Fruit fly (Drosophila melanogaster) ovary, adult (tissue): ENCODE data around the gene Cpr67Fa2.

Source experiments
- CG17801 ChIP-seq: fragments of 200-800 bp; optimal IDR thresholded peaks from 2 replicates; lab custom pipeline; 2019; ENCODE audit warnings: missing biosample characterization, mild to moderate bottlenecking, missing genetic modification characterization, moderate library complexity; ENCODE audit not compliant: partially characterized antibody

Gene Cpr67Fa2

DNA sequence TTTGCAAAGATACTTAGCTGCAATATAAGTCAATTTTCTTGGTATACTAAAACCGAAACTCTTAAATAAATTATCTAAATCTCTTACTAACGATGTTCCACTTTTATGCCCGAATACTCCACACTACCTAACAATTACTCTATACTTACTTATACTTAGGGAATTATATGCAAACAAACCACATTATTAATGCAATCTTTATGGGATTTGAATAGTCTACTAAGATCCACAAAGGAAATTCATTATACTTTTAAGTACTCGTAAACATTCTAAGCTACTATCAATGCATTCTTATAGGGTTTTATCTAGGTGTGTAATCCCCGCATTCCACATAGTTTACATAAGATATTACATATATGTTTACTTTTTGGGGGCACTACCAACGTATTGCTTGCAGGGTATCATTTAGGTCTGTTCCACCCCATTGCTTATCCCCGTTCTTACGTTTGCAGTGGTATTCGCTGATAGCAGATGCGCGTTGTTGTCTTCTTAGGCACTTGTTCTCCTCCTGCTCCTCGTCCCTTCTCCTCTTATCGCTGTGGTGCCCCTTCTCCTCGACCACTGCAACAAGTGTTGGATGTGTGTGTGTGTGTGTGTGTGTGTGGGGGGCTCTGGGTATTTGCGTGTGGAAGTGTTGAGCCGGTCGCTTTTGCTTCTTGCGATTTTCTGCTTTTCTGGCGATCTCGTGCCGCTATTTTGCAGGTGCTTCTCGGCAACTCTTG lies 6.2 kb downstream of the Cpr67Fa2 start:
- no peak for TF ChIP-seq CG17801

dm6 chr3L:10898256-10898735 lies 6.8 kb downstream of the Cpr67Fa2 start:
- TF ChIP-seq CG17801: peak; percentile 84

DNA sequence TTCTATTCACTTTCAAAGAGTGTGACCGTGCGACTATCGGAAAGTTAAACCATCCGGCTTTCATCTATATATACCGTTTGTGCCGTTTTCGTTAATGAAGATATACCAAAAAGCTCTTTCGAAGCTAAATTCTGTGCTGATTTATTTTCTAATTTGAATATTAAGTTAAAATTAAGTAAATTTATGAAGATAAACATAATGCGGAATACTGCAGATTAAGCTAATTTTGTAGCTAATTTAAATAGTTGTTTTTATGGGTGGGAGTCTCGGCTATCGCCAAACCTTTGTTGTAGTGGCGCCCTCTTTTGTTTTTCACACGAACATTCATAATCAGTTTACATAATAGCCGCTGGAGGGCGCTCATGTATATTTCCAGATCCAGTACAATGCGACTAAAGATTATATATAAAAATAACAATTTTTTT lies 7.6 kb downstream of the Cpr67Fa2 start, which contains the start of gene Aps:
TSS of gene Aps (minus strand) at position 37 of the 425 bp plus-strand sequence.
- TF ChIP-seq CG17801: no peak

DNA sequence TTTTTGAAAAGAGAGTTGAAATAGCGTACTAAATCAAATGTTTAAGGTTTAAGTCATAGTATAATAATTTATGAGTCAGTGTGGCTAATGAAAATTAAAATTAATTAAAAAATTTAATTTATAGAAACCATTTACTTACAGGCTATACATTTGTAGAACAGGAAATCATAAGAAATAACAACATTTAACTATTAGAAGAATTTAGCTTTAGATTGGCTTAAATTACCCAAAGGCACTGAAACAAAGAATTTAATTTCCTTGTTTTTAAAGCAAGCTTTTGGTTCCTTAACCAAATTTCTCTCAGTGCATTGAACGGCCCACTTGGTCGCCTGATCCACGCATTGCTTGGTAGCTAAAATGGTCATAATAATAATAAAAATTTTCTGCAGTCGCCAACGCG lies 11.9 kb downstream of the Cpr67Fa2 start:
- no peak for TF ChIP-seq CG17801

DNA sequence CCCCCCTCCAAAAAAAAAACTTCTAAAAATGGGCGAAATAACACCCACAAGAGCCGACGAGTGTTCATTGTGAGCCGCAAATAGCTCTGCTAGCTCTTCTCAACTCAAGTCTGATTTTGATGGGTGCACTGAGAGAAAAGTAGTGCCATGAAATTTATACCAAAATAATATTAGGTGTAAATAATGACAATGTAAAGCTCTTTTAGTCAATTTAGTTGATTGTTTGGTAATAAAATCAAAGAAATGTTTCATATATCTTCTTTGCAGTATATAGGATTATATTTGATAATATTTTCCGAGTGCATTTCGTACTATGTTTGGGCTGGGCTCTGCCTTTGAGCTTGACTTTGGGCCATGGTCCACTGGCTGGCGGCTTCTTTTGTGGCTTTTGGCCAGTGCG lies 13.3 kb downstream of the Cpr67Fa2 start:
- no peak for TF ChIP-seq CG17801

dm6 chr3L:10909612-10910011 lies 18.1 kb downstream of the Cpr67Fa2 start:
- no peak for TF ChIP-seq CG17801

- no peak for TF ChIP-seq CG17801
Observed at dm6 chr3L:10913214-10913613, 21.7 kb downstream of the Cpr67Fa2 start.

DNA sequence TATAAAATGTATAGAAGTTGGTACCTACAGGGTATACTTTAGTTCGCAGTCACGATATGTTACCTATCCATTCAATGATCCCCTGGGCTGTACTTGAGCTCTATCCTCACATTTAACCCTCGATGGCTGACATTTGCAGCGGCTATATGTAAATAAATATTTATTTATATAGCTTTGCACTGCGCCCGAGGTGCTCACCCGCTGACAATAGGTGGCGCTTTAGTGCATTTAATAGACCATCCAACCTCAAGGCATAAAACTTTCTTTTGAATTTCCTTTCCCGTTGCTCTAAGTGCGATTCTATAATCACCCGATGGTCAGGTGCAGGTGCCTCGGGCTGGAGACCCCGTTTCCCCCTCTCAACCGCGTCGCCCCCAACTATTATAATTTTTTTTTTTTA lies 25.7 kb downstream of the Cpr67Fa2 start:
- TF ChIP-seq CG17801: no peak

DNA sequence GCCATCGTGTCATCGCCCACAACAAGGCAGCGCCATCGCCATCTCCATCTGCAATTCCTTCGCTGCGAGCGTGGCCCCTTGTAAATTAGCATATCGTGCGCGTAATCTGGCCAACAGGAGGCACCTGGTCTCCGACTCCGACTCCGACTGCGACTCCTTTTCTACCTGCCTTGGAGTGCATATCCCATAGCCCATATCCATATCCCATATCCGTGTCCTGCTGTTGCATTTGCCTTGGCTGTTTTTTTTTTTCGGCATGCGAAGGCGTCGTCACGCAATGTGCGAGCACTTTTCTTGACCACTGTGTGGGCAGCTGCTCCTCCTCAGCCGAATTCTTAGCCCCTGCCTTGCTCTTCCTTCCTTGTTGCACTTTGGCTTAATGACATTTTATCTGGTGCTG lies 26.9 kb downstream of the Cpr67Fa2 start:
- no peak for TF ChIP-seq CG17801

DNA sequence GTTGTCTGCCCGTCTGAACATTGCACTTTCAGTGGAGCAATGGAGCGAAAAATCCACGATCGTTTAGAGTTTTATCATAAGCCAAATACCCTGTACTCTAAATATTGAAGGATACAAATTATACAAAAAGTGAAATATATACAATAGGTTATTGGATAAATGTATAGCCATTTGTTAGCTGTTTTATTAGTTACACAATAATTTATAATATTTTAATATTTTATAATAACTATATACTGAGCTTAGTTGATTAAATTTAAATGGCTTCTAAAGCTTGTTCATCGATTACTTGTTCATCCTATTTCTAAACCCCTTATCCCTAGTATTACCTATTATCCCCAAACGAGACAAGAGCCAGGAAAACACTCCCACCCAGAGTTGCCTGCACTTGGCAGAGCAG lies 31.5 kb downstream of the Cpr67Fa2 start:
- TF ChIP-seq CG17801: no peak

- no peak for TF ChIP-seq CG17801
Observed at dm6 chr3L:10924683-10925082, 33.2 kb downstream of the Cpr67Fa2 start.

DNA sequence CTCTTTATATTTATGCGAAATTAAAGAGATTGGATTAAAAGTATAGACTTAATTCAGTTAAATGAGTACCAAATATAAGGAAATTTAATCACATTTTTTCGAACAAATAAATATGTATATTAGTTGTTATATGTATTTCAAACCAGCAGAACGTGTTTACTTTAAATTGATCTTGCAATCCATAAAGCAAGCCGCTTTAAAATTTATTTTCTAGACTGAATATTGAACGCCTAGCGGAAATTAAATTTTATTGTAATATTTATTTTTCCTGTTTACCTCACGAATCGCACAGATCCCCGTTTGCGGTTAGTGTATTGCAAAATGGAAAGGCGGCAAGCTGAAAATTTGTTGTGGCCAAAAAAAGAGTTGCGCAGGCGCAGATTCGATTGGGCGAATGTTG lies 35.8 kb downstream of the Cpr67Fa2 start:
- no peak for TF ChIP-seq CG17801

- TF ChIP-seq CG17801: no peak
Observed at dm6 chr3L:10927953-10928352, 36.4 kb downstream of the Cpr67Fa2 start.

- TF ChIP-seq CG17801: no peak
Observed at dm6 chr3L:10928801-10929200, 37.3 kb downstream of the Cpr67Fa2 start.

- TF ChIP-seq CG17801: no peak
Observed at dm6 chr3L:10931430-10931829, 39.9 kb downstream of the Cpr67Fa2 start.

DNA sequence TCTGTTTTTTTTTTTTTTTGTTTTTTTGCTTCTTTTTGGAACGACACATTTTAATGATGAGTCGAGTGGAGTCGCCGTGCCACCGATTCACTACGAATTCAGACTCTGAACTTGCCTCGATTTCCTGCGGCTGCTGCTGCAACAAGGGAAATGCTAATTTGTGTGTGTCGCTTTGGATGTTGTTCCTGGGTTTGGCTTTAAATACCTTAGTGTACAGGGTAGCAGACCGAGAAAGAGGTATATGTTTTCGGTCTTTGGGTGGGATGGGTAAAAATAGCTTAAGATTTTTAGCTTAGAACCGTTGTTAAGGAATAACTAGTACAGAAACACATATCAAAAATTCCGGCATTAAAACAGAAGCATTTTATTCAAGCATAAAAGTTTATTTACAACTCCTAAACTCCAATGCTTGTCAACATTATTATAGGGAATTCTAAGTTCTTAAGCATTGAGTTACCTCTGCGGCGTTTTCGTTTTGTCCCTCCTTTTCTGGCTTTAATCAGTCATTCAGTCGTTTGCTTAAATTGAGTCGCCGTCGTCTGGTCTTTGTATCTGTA lies 43.5 kb downstream of the Cpr67Fa2 start:
- no peak for TF ChIP-seq CG17801

DNA sequence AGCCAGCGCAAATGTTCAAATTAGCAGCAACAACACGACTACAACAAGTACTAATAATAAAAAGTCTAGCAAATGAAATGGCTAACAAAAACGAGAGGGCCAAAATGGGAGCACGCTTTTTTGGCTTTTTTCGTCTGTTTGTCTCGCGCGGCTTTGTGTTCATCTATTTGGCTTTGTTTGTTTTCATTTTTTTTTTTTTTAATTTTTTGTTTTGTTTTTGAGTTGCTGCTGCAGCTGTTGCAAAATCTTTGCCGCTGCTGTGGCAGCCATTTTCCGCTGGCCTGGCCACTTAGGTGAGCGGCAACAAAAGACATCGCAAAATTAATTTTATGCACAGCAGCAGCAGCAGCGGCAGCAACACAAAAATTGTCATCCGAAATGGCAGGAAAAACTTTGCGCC lies 46.6 kb downstream of the Cpr67Fa2 start:
- TF ChIP-seq CG17801: no peak

- no peak for TF ChIP-seq CG17801
Observed at dm6 chr3L:10940312-10940711, 48.8 kb downstream of the Cpr67Fa2 start.
